Worm (Caenorhabditis elegans): Measurements from ENCODE around the gene nhr-209.

DNA sequence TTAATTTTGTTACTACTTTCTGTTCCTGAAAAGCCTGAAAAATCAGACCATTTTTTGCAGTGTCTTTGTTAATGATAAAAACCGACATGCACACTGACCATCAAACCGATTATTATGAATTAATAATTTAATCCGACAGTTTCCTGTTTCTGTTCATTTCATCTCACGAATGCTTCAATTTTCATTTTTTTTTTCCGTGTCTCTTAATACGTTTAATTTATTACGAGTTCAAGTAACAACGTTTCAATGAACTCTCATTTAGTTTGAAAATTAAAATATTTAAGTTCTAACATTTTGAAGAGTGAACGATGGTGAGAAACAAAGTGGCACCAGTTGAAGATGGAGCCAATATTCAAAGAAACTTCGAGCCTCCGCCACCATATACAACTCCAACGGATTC lies 16.7 kb downstream of the nhr-209 start, which contains the start of gene spin-1:
- no peak for TF ChIP-seq nhr-232 (tag; optimal IDR thresholded peaks at IDR 0.05)
- TF ChIP-seq hlh-8 (tag; optimal IDR thresholded peaks at IDR 0.05), result no peak
- TF ChIP-seq dve-1 (tag; optimal IDR thresholded peaks at IDR 0.05), result no peak
- TF ChIP-seq syd-9 (tag; optimal IDR thresholded peaks at IDR 0.05), result no peak
- TF ChIP-seq pat-9 (tag; optimal IDR thresholded peaks at IDR 0.05), result no peak
- TF ChIP-seq ceh-45 (GFP tag; IDR thresholded peaks at IDR 0.05), result no peak
- no peak for TF ChIP-seq ama-1 (optimal IDR thresholded peaks at IDR 0.05)
- TF ChIP-seq pax-1 (tag; optimal IDR thresholded peaks at IDR 0.05), result no peak
- no peak for TF ChIP-seq pqm-1 (tag; optimal IDR thresholded peaks at IDR 0.05)
- TF ChIP-seq pag-3 (tag; optimal IDR thresholded peaks at IDR 0.05; ENCODE audit: borderline replicate concordance), result no peak
- no peak for TF ChIP-seq ceh-6 (GFP tag; optimal IDR thresholded peaks at IDR 0.05)
- TF ChIP-seq ahr-1 (tag; optimal IDR thresholded peaks at IDR 0.05), result no peak

Measured in whole organism, late embryonic.